Fruit fly (Drosophila melanogaster) whole organism, prepupa: ENCODE results near the gene Pdk1.
A peak's percentile ranks its signal among the peaks of the same experiment; 100 is the strongest.

ENCODE experiments used
- Blimp-1 ChIP-seq: fragments of 200-800 bp; sonication (Bioruptor generic); optimal IDR thresholded peaks from 3 replicates; lab custom pipeline; 2017; ENCODE audit warnings: missing biosample characterization, missing genetic modification characterization, mild to moderate bottlenecking, moderate library complexity, missing genetic modification reagents
- CG10631 ChIP-seq: fragments of 200-800 bp; sonication (Bioruptor generic); optimal IDR thresholded peaks from 2 replicates; lab custom pipeline; 2016; ENCODE audit warnings: missing biosample characterization, missing genetic modification characterization
- CG10669 ChIP-seq: fragments of 200-800 bp; sonication (Bioruptor generic); optimal IDR thresholded peaks from 3 replicates; lab custom pipeline; 2018; ENCODE audit warnings: missing biosample characterization, mild to moderate bottlenecking, missing genetic modification characterization, moderate library complexity
- CG11294 ChIP-seq: fragments of 200-800 bp; sonication (Bioruptor generic); IDR thresholded peaks from 2 replicates; pipeline ENCODE4 v1.3.6; 2022; ENCODE audit warnings: missing biosample characterization, missing genetic modification characterization
- CG11762 ChIP-seq: fragments of 200-800 bp; sonication (Bioruptor generic); optimal IDR thresholded peaks from 3 replicates; lab custom pipeline; 2016; ENCODE audit warnings: missing biosample characterization, missing genetic modification characterization; ENCODE audit not compliant: insufficient read depth
- CG11902 ChIP-seq: fragments of 200-800 bp; sonication (Bioruptor generic); optimal IDR thresholded peaks from 3 replicates; lab custom pipeline; 2016; ENCODE audit warnings: missing biosample characterization, missing genetic modification characterization
- CG1621 ChIP-seq: fragments of 200-800 bp; sonication (Bioruptor generic); optimal IDR thresholded peaks from 3 replicates; lab custom pipeline; 2018; ENCODE audit warnings: missing biosample characterization, mild to moderate bottlenecking, missing genetic modification characterization
- CG3032 ChIP-seq: fragments of 200-800 bp; optimal IDR thresholded peaks from 2 replicates; lab custom pipeline; 2019; ENCODE audit warnings: missing biosample characterization, mild to moderate bottlenecking, missing genetic modification characterization, moderate library complexity
- CG31627 ChIP-seq: fragments of 200-800 bp; sonication (Bioruptor generic); optimal IDR thresholded peaks from 3 replicates; lab custom pipeline; 2016; ENCODE audit warnings: missing biosample characterization, missing genetic modification characterization
- CG34406 ChIP-seq: fragments of 200-800 bp; sonication (Bioruptor generic); optimal IDR thresholded peaks from 3 replicates; lab custom pipeline; 2016; ENCODE audit warnings: missing biosample characterization, missing genetic modification characterization
- CG3919 ChIP-seq: fragments of 200-800 bp; sonication (Bioruptor generic); optimal IDR thresholded peaks from 3 replicates; lab custom pipeline; 2016; ENCODE audit warnings: missing biosample characterization, missing genetic modification characterization
- CG4318 ChIP-seq: fragments of 200-800 bp; sonication (Bioruptor generic); optimal IDR thresholded peaks from 3 replicates; lab custom pipeline; 2017; ENCODE audit warnings: missing biosample characterization, mild to moderate bottlenecking, missing genetic modification characterization
- CG6163 ChIP-seq: fragments of 200-800 bp; sonication (Bioruptor generic); IDR thresholded peaks from 3 replicates; pipeline ENCODE4 v1.3.6; 2022; ENCODE audit warnings: missing biosample characterization, missing genetic modification characterization
- CG6276 ChIP-seq: fragments of 200-800 bp; sonication (Bioruptor generic); optimal IDR thresholded peaks from 2 replicates; lab custom pipeline; 2017; ENCODE audit warnings: missing biosample characterization, mild to moderate bottlenecking, missing genetic modification characterization
- CG6792 ChIP-seq: fragments of 200-800 bp; sonication (Bioruptor generic); optimal IDR thresholded peaks from 3 replicates; lab custom pipeline; 2016; ENCODE audit warnings: missing biosample characterization, missing genetic modification characterization
- CG6808 ChIP-seq: fragments of 200-800 bp; sonication (Bioruptor generic); optimal IDR thresholded peaks from 3 replicates; lab custom pipeline; 2017; ENCODE audit warnings: missing biosample characterization, missing genetic modification characterization, mild to moderate bottlenecking, moderate library complexity, missing genetic modification reagents
- CG6854 ChIP-seq: fragments of 200-800 bp; sonication (Bioruptor generic); optimal IDR thresholded peaks from 2 replicates; lab custom pipeline; 2017; ENCODE audit warnings: missing biosample characterization, mild to moderate bottlenecking, missing genetic modification characterization
- CG8119 ChIP-seq: fragments of 200-800 bp; sonication (Bioruptor generic); IDR thresholded peaks from 3 replicates; pipeline ENCODE4 v1.3.6; 2022; ENCODE audit warnings: missing biosample characterization, missing genetic modification characterization
- CG8319 ChIP-seq: fragments of 200-800 bp; sonication (Bioruptor generic); optimal IDR thresholded peaks from 3 replicates; lab custom pipeline; 2016; ENCODE audit warnings: missing biosample characterization, missing genetic modification characterization
- CG8632 ChIP-seq: fragments of 200-800 bp; sonication (Bioruptor generic); optimal IDR thresholded peaks from 3 replicates; lab custom pipeline; 2016; ENCODE audit warnings: missing biosample characterization, missing genetic modification characterization
- Eip78C ChIP-seq: fragments of 200-800 bp; sonication (Bioruptor generic); peaks from one replicate; lab custom pipeline; 2016; ENCODE audit warnings: missing biosample characterization, missing genetic modification characterization
- Ets21C ChIP-seq: fragments of 200-800 bp; sonication (Bioruptor generic); optimal IDR thresholded peaks from 3 replicates; lab custom pipeline; 2016; ENCODE audit warnings: missing biosample characterization, missing genetic modification characterization
- Gug ChIP-seq: fragments of 200-800 bp; sonication (Bioruptor generic); IDR thresholded peaks from 2 replicates; pipeline ENCODE4 v1.3.6; 2022; ENCODE audit warnings: missing biosample characterization, missing genetic modification characterization
- Hr38 ChIP-seq: sonication (Bioruptor generic); optimal IDR thresholded peaks from 2 replicates; lab custom pipeline; 2016; ENCODE audit warnings: missing biosample characterization, missing genetic modification characterization
- Hr4 ChIP-seq: fragments of 200-800 bp; sonication (Bioruptor generic); optimal IDR thresholded peaks from 3 replicates; lab custom pipeline; 2016; ENCODE audit warnings: missing biosample characterization, missing genetic modification characterization
- Lpt ChIP-seq: fragments of 200-800 bp; sonication (Bioruptor generic); optimal IDR thresholded peaks from 3 replicates; lab custom pipeline; 2016; ENCODE audit warnings: missing biosample characterization, missing genetic modification characterization
- Met ChIP-seq: fragments of 200-800 bp; sonication (Bioruptor generic); optimal IDR thresholded peaks from 3 replicates; lab custom pipeline; 2016; ENCODE audit warnings: missing biosample characterization, missing genetic modification characterization
- Smox ChIP-seq: fragments of 200-800 bp; sonication (Bioruptor generic); optimal IDR thresholded peaks from 3 replicates; lab custom pipeline; 2016; ENCODE audit warnings: missing biosample characterization, missing genetic modification characterization
- Sox14 ChIP-seq: fragments of 200-800 bp; sonication (Bioruptor generic); optimal IDR thresholded peaks from 3 replicates; lab custom pipeline; 2016; ENCODE audit warnings: missing biosample characterization, missing genetic modification characterization
- Sox15 ChIP-seq: fragments of 200-800 bp; sonication (Bioruptor generic); optimal IDR thresholded peaks from 3 replicates; lab custom pipeline; 2016; ENCODE audit warnings: missing biosample characterization, missing genetic modification characterization
- acj6 ChIP-seq: fragments of 200-800 bp; sonication (Bioruptor generic); optimal IDR thresholded peaks from 3 replicates; lab custom pipeline; 2016; ENCODE audit warnings: missing biosample characterization, missing genetic modification characterization
- cyc ChIP-seq: fragments of 200-800 bp; sonication (Bioruptor generic); optimal IDR thresholded peaks from 3 replicates; lab custom pipeline; 2016; ENCODE audit warnings: missing biosample characterization, missing genetic modification characterization
- dsx ChIP-seq: fragments of 200-800 bp; optimal IDR thresholded peaks from 3 replicates; lab custom pipeline; 2019; ENCODE audit warnings: missing biosample characterization, mild to moderate bottlenecking, missing genetic modification characterization, moderate library complexity; ENCODE audit not compliant: poor library complexity, severe bottlenecking
- eg ChIP-seq: fragments of 200-800 bp; sonication (Bioruptor generic); IDR thresholded peaks from 3 replicates; pipeline ENCODE4 v1.3.6; 2022; ENCODE audit warnings: missing biosample characterization, missing genetic modification characterization
- esn ChIP-seq: fragments of 200-800 bp; sonication (Bioruptor generic); optimal IDR thresholded peaks from 2 replicates; lab custom pipeline; 2016; ENCODE audit warnings: missing biosample characterization, mild to moderate bottlenecking, missing genetic modification characterization, moderate library complexity
- fd59A ChIP-seq: fragments of 200-800 bp; sonication (Bioruptor generic); optimal IDR thresholded peaks from 2 replicates; lab custom pipeline; 2017; ENCODE audit warnings: missing biosample characterization, mild to moderate bottlenecking, missing genetic modification characterization, missing genetic modification reagents
- fd85E ChIP-seq: fragments of 200-800 bp; sonication (Bioruptor generic); optimal IDR thresholded peaks from 3 replicates; lab custom pipeline; 2016; ENCODE audit warnings: missing biosample characterization, missing genetic modification characterization
- lz ChIP-seq: fragments of 200-800 bp; sonication (Bioruptor generic); optimal IDR thresholded peaks from 3 replicates; lab custom pipeline; 2016; ENCODE audit warnings: missing biosample characterization, missing genetic modification characterization
- spab ChIP-seq: fragments of 200-800 bp; sonication (Bioruptor generic); optimal IDR thresholded peaks from 2 replicates; lab custom pipeline; 2017; ENCODE audit warnings: missing biosample characterization, mild to moderate bottlenecking, missing genetic modification characterization, missing genetic modification reagents
- ss ChIP-seq, 2 experiments: fragments of 200-800 bp; sonication (Bioruptor generic); optimal IDR thresholded peaks; 2 replicates in 1 of 2; 3 replicates in 1 of 2; lab custom pipeline; 2017 to 2018; ENCODE audit warnings: mild to moderate bottlenecking in 2 of 2, missing biosample characterization in 2 of 2, missing genetic modification characterization in 2 of 2, moderate library complexity in 1 of 2
- svp ChIP-seq: fragments of 200-800 bp; sonication (Bioruptor generic); peaks from one replicate; lab custom pipeline; 2016; ENCODE audit warnings: missing biosample characterization, missing genetic modification characterization

Gene Pdk1

dm6 chr3L:180262-180543 lies 51.0 kb downstream of the Pdk1 start:
- TF ChIP-seq CG6163 (GFP tag; lab: Robert Waterston, UW) (0 out of 3 replicates have a peak, but pooled peaks have one; percentile 3), Smox (GFP tag; lab: Kevin White, UChicago) (no peak), CG8119 (no peak)

dm6 chr3L:184251-184650 lies 55.0 kb downstream of the Pdk1 start, which contains the start of the genes CG34140, Mkp and Mtch:
Gene CG34140 (minus strand): TSS chr3L:184424.
Gene Mkp (minus strand): TSS chr3L:184540.
Gene Mtch (plus strand): TSS chr3L:184626.
- TF ChIP-seq CG11294 (peak; percentile 37; the same call in 1 of the 2 replicates), ss (GFP tag; optimal IDR thresholded peaks at IDR 0.05; lab: Kevin White, UChicago) (no peak), CG4318 (GFP tag; lab: Kevin White, UChicago) (no peak), CG6163 (GFP tag; lab: Robert Waterston, UW) (peak; percentile 81), CG10631 (GFP tag; lab: Kevin White, UChicago) (peak; percentile 85), CG10669 (GFP tag; lab: Kevin White, UChicago) (no peak), CG31627 (GFP tag; lab: Kevin White, UChicago) (peak; percentile 89), CG1621 (tag; lab: Kevin White, UChicago) (no peak), CG11902 (GFP tag; lab: Kevin White, UChicago) (peak; percentile 70), CG6854 (GFP tag; lab: Kevin White, UChicago) (no peak), CG8632 (GFP tag; lab: Kevin White, UChicago) (peak; percentile 67), Met (GFP tag; lab: Kevin White, UChicago) (no peak), CG6808 (GFP tag; lab: Kevin White, UChicago) (no peak), Sox15 (GFP tag; lab: Kevin White, UChicago) (peak; percentile 65), Ets21C (GFP tag; lab: Kevin White, UChicago) (peak; percentile 81), Sox14 (GFP tag; lab: Kevin White, UChicago) (peak; percentile 88), lz (peak; percentile 91), Smox (GFP tag; lab: Kevin White, UChicago) (peak; percentile 87), svp (peak; percentile 98), Hr38 (peak; percentile 69), spab (GFP tag; lab: Kevin White, UChicago) (no peak), CG6792 (peak; percentile 84), Gug (GFP tag; lab: Robert Waterston, UW) (peak; percentile 72), Eip78C (GFP tag; lab: Kevin White, UChicago) (no peak), CG34406 (GFP tag; lab: Kevin White, UChicago) (peak; percentile 73), CG3919 (GFP tag; lab: Kevin White, UChicago) (no peak), acj6 (GFP tag; lab: Kevin White, UChicago) (peak; percentile 79), cyc (GFP tag; lab: Kevin White, UChicago) (peak; percentile 85), CG8119 (no peak; the same call in none of the 3 replicates), CG3032 (tag; lab: Kevin White, UChicago) (peak; percentile 78), dsx (GFP tag; lab: Kevin White, UChicago) (peak; percentile 88), esn (peak; percentile 90), Hr4 (GFP tag; lab: Kevin White, UChicago) (no peak), CG6276 (no peak), fd59A (GFP tag; lab: Kevin White, UChicago) (peak; percentile 37), fd85E (GFP tag; lab: Kevin White, UChicago) (peak; percentile 53), CG11762 (peak; percentile 4), Blimp-1 (GFP tag; lab: Kevin White, UChicago) (peak; percentile 36), Lpt (peak; percentile 50), CG8319 (GFP tag; lab: Kevin White, UChicago) (peak; percentile 58), eg (GFP tag; lab: Robert Waterston, UW) (peak; percentile 78)
